Fruit fly (Drosophila melanogaster): ENCODE results near the gene pic.

pic gene

dm6 chr3R:13075728-13076127 is 23.7 kb downstream of the pic start:
- TF ChIP-seq luna (GFP tag; optimal IDR thresholded peaks at IDR 0.05) (no peak), CG12659 (GFP tag; optimal IDR thresholded peaks at IDR 0.05) (no peak), al (GFP tag; IDR thresholded peaks at IDR 0.05) (no peak), klu (GFP tag; IDR thresholded peaks at IDR 0.05) (no peak), pnt (GFP tag; optimal IDR thresholded peaks at IDR 0.05) (no peak), ac (GFP tag; optimal IDR thresholded peaks at IDR 0.05) (no peak), seq (GFP tag; IDR thresholded peaks at IDR 0.05) (peak; percentile 72; the same call in 1 of the 2 replicates), mld (GFP tag; IDR thresholded peaks at IDR 0.05; ENCODE audit: partially characterized antibody) (no peak), dan (GFP tag; IDR thresholded peaks at IDR 0.05) (no peak), pros (GFP tag; optimal IDR thresholded peaks at IDR 0.05) (peak; percentile 69), CG32772 (GFP tag; IDR thresholded peaks at IDR 0.05) (no peak), gcm (GFP tag; optimal IDR thresholded peaks at IDR 0.05) (peak; percentile 25), z (GFP tag; IDR thresholded peaks at IDR 0.05) (peak; percentile 88), kni (GFP tag; optimal IDR thresholded peaks at IDR 0.05) (peak; percentile 8), Dll (GFP tag; IDR thresholded peaks at IDR 0.05; ENCODE audit: partially characterized antibody) (no peak), Nf-YC (tag; optimal IDR thresholded peaks at IDR 0.05) (peak; percentile 62), Nf-YB (GFP tag; optimal IDR thresholded peaks at IDR 0.05) (peak; percentile 52), CG18262 (tag; optimal IDR thresholded peaks at IDR 0.05) (no peak), sqz (GFP tag; optimal IDR thresholded peaks at IDR 0.05) (peak; percentile 76), btn (GFP tag; optimal IDR thresholded peaks at IDR 0.05) (no peak), CG10979 (tag; optimal IDR thresholded peaks at IDR 0.05) (no peak), Dref (GFP tag; IDR thresholded peaks at IDR 0.05) (0 out of 2 replicates have a peak, but pooled peaks have one; percentile 17), sob (GFP tag; IDR thresholded peaks at IDR 0.05) (0 out of 2 replicates have a peak, but pooled peaks have one; percentile 11), D19B (GFP tag; optimal IDR thresholded peaks at IDR 0.05) (no peak), crol (GFP tag; IDR thresholded peaks at IDR 0.05) (0 out of 2 replicates have a peak, but pooled peaks have one; percentile 29), usp (GFP tag; optimal IDR thresholded peaks at IDR 0.05) (no peak), mirr (GFP tag; optimal IDR thresholded peaks at IDR 0.05) (no peak), CG2678 (tag; optimal IDR thresholded peaks at IDR 0.05) (no peak), CG12104 (GFP tag; optimal IDR thresholded peaks at IDR 0.05) (no peak), Hr51 (GFP tag; optimal IDR thresholded peaks at IDR 0.05) (no peak), cg (GFP tag; optimal IDR thresholded peaks at IDR 0.05) (peak; percentile 25), CG32767 (GFP tag; IDR thresholded peaks at IDR 0.05) (no peak)

- TF ChIP-seq CG10979 (tag; optimal IDR thresholded peaks at IDR 0.05) (peak; percentile 95), Drgx (GFP tag; IDR thresholded peaks at IDR 0.05) (no peak), CTCF (GFP tag; optimal IDR thresholded peaks at IDR 0.05) (peak; percentile 89), CG32767 (GFP tag; IDR thresholded peaks at IDR 0.05) (no peak), Ets65A (GFP tag) (peak; percentile 73)
These were observed 25.2 kb downstream of the pic start for dm6 chr3R:13077262-13077661.

- TF ChIP-seq CG3281 (GFP tag; optimal IDR thresholded peaks at IDR 0.05) (no peak), tll (GFP tag; optimal IDR thresholded peaks at IDR 0.05) (no peak), abd-A (tag; optimal IDR thresholded peaks at IDR 0.05) (no peak), CG17361 (GFP tag; IDR thresholded peaks at IDR 0.05) (peak; percentile 53; the same call in 2 of the 3 replicates), Scr (GFP tag; IDR thresholded peaks at IDR 0.05; ENCODE audit: partially characterized antibody) (no peak), stwl (tag; optimal IDR thresholded peaks at IDR 0.05) (no peak), CG4360 (GFP tag; IDR thresholded peaks at IDR 0.05) (no peak), CG2202 (tag; optimal IDR thresholded peaks at IDR 0.05) (no peak), fd102C (GFP tag; optimal IDR thresholded peaks at IDR 0.05) (peak; percentile 12), lov (optimal IDR thresholded peaks at IDR 0.05) (no peak), lov (GFP tag; IDR thresholded peaks at IDR 0.05) (no peak), aop (GFP tag; IDR thresholded peaks at IDR 0.05) (no peak), CG9817 (tag; optimal IDR thresholded peaks at IDR 0.05) (peak; percentile 38), dimm (GFP tag; IDR thresholded peaks at IDR 0.05) (no peak), CG2116 (GFP tag; optimal IDR thresholded peaks at IDR 0.05) (peak; percentile 7), CG12236 (GFP tag; optimal IDR thresholded peaks at IDR 0.05) (no peak)
These were observed 26.2 kb downstream of the pic start for dm6 chr3R:13078263-13078662.

All from whole organism, embryonic.